Worm (Caenorhabditis elegans) whole organism, late embryonic: ENCODE results near the gene ZC477.2.

Experiments
- F13H6.1 ChIP-seq: sonication (generic microtip); optimal IDR thresholded peaks from 2 replicates; lab custom pipeline; 2016; ENCODE audit warnings: missing genetic modification characterization, missing compliant biosample characterization
- K02D7.2 ChIP-seq: sonication (generic microtip); optimal IDR thresholded peaks from 2 replicates; lab custom pipeline; 2017; ENCODE audit warnings: mild to moderate bottlenecking, missing genetic modification characterization, missing compliant biosample characterization
- K09A11.1 ChIP-seq: sonication (generic microtip); optimal IDR thresholded peaks from 2 replicates; lab custom pipeline; 2017; ENCODE audit warnings: antibody characterized with exemption, mild to moderate bottlenecking, missing genetic modification characterization, missing compliant biosample characterization; ENCODE audit not compliant: insufficient read depth
- Y22D7AL.16 ChIP-seq: sonication (generic microtip); optimal IDR thresholded peaks from 2 replicates; lab custom pipeline; 2016; ENCODE audit warnings: missing genetic modification characterization, missing compliant biosample characterization
- ama-1 ChIP-seq: fragments of 150-350 bp; optimal IDR thresholded peaks from 2 replicates; lab custom pipeline; 2014
- ceh-14 ChIP-seq: sonication (generic microtip); optimal IDR thresholded peaks from 2 replicates; lab custom pipeline; 2016; ENCODE audit warnings: missing genotype, missing genetic modification characterization, missing compliant biosample characterization
- ceh-18 ChIP-seq: sonication (generic microtip); optimal IDR thresholded peaks from 2 replicates; lab custom pipeline; 2016; ENCODE audit warnings: missing genetic modification characterization, missing compliant biosample characterization
- ceh-24 ChIP-seq: sonication (generic microtip); optimal IDR thresholded peaks from 2 replicates; lab custom pipeline; 2016; ENCODE audit warnings: mild to moderate bottlenecking, missing genetic modification characterization, missing compliant biosample characterization
- ceh-34 ChIP-seq: sonication (generic microtip); optimal IDR thresholded peaks from 2 replicates; lab custom pipeline; 2016; ENCODE audit warnings: mild to moderate bottlenecking, missing genetic modification characterization, missing compliant biosample characterization
- ceh-45 ChIP-seq: fragments of 200-800 bp; sonication (Bioruptor generic); IDR thresholded peaks from 2 replicates; pipeline ENCODE4 v1.3.6; 2022; ENCODE audit warnings: missing genetic modification reagents, missing genetic modification characterization, missing compliant biosample characterization
- ceh-48 ChIP-seq: sonication (generic microtip); optimal IDR thresholded peaks from 2 replicates; lab custom pipeline; 2016; ENCODE audit warnings: missing genetic modification characterization, inconsistent platforms, missing compliant biosample characterization
- dmd-4 ChIP-seq: sonication (generic microtip); optimal IDR thresholded peaks from 2 replicates; lab custom pipeline; 2016; ENCODE audit warnings: borderline replicate concordance, missing genetic modification characterization, missing compliant biosample characterization
- elt-4 ChIP-seq: sonication (generic microtip); optimal IDR thresholded peaks from 2 replicates; lab custom pipeline; 2016; ENCODE audit warnings: missing genetic modification characterization, missing compliant biosample characterization
- eyg-1 ChIP-seq: sonication (generic microtip); optimal IDR thresholded peaks from 2 replicates; lab custom pipeline; 2016; ENCODE audit warnings: missing genotype, missing genetic modification characterization, missing compliant biosample characterization
- fkh-10 ChIP-seq: fragments of 150-350 bp; optimal IDR thresholded peaks from 2 replicates; lab custom pipeline; 2014; ENCODE audit warnings: missing biosample characterization, missing genetic modification reagents, missing genetic modification characterization
- fkh-6 ChIP-seq: sonication (generic microtip); optimal IDR thresholded peaks from 2 replicates; lab custom pipeline; 2016; ENCODE audit warnings: missing genetic modification characterization, missing compliant biosample characterization
- gmeb-2 ChIP-seq: sonication (generic microtip); optimal IDR thresholded peaks from 2 replicates; lab custom pipeline; 2016; ENCODE audit warnings: missing genetic modification characterization, inconsistent platforms, missing compliant biosample characterization
- hlh-13 ChIP-seq: fragments of 200-800 bp; sonication (Bioruptor generic); optimal IDR thresholded peaks from 2 replicates; lab custom pipeline; 2018; ENCODE audit warnings: mild to moderate bottlenecking, missing genetic modification characterization, missing compliant biosample characterization
- hlh-30 ChIP-seq: sonication (generic microtip); optimal IDR thresholded peaks from 2 replicates; lab custom pipeline; 2017; ENCODE audit warnings: antibody characterized with exemption, missing genetic modification characterization, missing compliant biosample characterization; ENCODE audit not compliant: insufficient read depth
- hlh-6 ChIP-seq: sonication (generic microtip); optimal IDR thresholded peaks from 2 replicates; lab custom pipeline; 2016; ENCODE audit warnings: missing genotype, missing genetic modification characterization, missing compliant biosample characterization
- lin-11 ChIP-seq: fragments of 200-800 bp; sonication (Bioruptor generic); optimal IDR thresholded peaks from 2 replicates; lab custom pipeline; 2018; ENCODE audit warnings: mild to moderate bottlenecking, missing genetic modification characterization, missing compliant biosample characterization
- nhr-11 ChIP-seq: fragments of 150-350 bp; optimal IDR thresholded peaks from 2 replicates; lab custom pipeline; 2014; ENCODE audit warnings: missing biosample characterization, missing genetic modification characterization
- npax-4 ChIP-seq: sonication (generic microtip); optimal IDR thresholded peaks from 2 replicates; lab custom pipeline; 2016; ENCODE audit warnings: missing genetic modification characterization, missing compliant biosample characterization
- odd-2 ChIP-seq: sonication (generic microtip); optimal IDR thresholded peaks from 2 replicates; lab custom pipeline; 2017; ENCODE audit warnings: antibody characterized with exemption, mild to moderate bottlenecking, missing genetic modification characterization, missing compliant biosample characterization
- pag-3 ChIP-seq: sonication (generic microtip); optimal IDR thresholded peaks from 2 replicates; lab custom pipeline; 2016; ENCODE audit warnings: missing compliant biosample characterization, missing genetic modification characterization, borderline replicate concordance
- pat-9 ChIP-seq: fragments of 200-800 bp; sonication (Bioruptor generic); optimal IDR thresholded peaks from 2 replicates; lab custom pipeline; 2018; ENCODE audit warnings: mild to moderate bottlenecking, missing genetic modification characterization, moderate library complexity, missing compliant biosample characterization
- pha-2 ChIP-seq: sonication (generic microtip); optimal IDR thresholded peaks from 2 replicates; lab custom pipeline; 2017; ENCODE audit warnings: mild to moderate bottlenecking, missing genetic modification characterization, missing compliant biosample characterization
- pqm-1 ChIP-seq: sonication (generic microtip); optimal IDR thresholded peaks from 2 replicates; lab custom pipeline; 2016; ENCODE audit warnings: missing genetic modification characterization, missing compliant biosample characterization
- pros-1 ChIP-seq: fragments of 150-350 bp; optimal IDR thresholded peaks from 2 replicates; lab custom pipeline; 2014; ENCODE audit warnings: missing biosample characterization, missing genetic modification reagents, missing genetic modification characterization
- sdc-2 ChIP-seq: sonication (generic microtip); optimal IDR thresholded peaks from 2 replicates; lab custom pipeline; 2016; ENCODE audit warnings: missing genotype, missing genetic modification characterization, missing compliant biosample characterization
- sox-2 ChIP-seq: fragments of 200-800 bp; sonication (Bioruptor generic); IDR thresholded peaks from 2 replicates; pipeline ENCODE4 v1.3.6; 2022; ENCODE audit warnings: missing genetic modification reagents, missing genetic modification characterization, missing compliant biosample characterization
- sox-4 ChIP-seq: sonication (generic microtip); optimal IDR thresholded peaks from 2 replicates; lab custom pipeline; 2017; ENCODE audit warnings: mild to moderate bottlenecking, missing genetic modification characterization, inconsistent platforms, missing compliant biosample characterization
- tbx-2 ChIP-seq: sonication (generic microtip); optimal IDR thresholded peaks from 2 replicates; lab custom pipeline; 2016; ENCODE audit warnings: missing genetic modification characterization, missing compliant biosample characterization
- ttx-3 ChIP-seq: sonication (generic microtip); optimal IDR thresholded peaks from 2 replicates; lab custom pipeline; 2016; ENCODE audit warnings: missing genetic modification reagents, missing genetic modification characterization, missing compliant biosample characterization
- unc-86 ChIP-seq: sonication (generic microtip); optimal IDR thresholded peaks from 2 replicates; lab custom pipeline; 2016; ENCODE audit warnings: missing genetic modification characterization, missing compliant biosample characterization
- zip-5 ChIP-seq: sonication (generic microtip); optimal IDR thresholded peaks from 2 replicates; lab custom pipeline; 2016; ENCODE audit warnings: missing genetic modification characterization, missing compliant biosample characterization
- ztf-16 ChIP-seq: sonication (generic microtip); optimal IDR thresholded peaks from 2 replicates; lab custom pipeline; 2017; ENCODE audit warnings: missing genetic modification characterization, missing compliant biosample characterization

The ZC477.2 gene

DNA sequence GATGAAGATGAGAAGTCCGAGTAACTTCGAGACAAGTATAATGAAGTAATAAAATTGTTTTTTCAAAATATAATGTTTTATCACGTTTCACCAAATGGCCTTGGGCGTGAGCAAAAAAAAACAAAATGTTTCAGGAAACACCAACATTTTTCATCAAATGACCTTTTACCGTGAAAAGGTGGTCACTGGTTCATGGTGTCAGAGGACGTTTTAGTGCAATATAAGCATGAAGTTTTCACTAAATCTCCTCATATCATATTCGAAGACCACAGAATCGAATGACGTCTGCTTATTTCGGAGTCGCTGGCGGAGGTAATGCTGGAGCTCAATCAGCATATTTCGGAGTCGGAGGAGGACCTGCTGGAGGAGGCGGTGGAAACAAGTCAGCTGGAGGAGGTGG is 3.4 kb downstream of the ZC477.2 start, which contains the start of the genes ZC477.7 and ssq-3:
Gene ZC477.7, minus strand, starts transcription at position 101 of the 400 bp plus-strand sequence.
Gene ssq-3, plus strand, starts transcription at position 251 of the 400 bp plus-strand sequence.
- no peak for TF ChIP-seq ztf-16 (tag; lab: Kevin White, UChicago)
- TF ChIP-seq ceh-34 (tag; lab: Kevin White, UChicago) = no peak
- TF ChIP-seq ceh-18 (tag; lab: Kevin White, UChicago) = no peak
- no peak for TF ChIP-seq dmd-4
- no peak for TF ChIP-seq sox-4 (tag; lab: Kevin White, UChicago)
- no peak for TF ChIP-seq sox-2 (GFP tag; lab: Robert Waterston, UW)
- no peak for TF ChIP-seq sdc-2 (tag; lab: Kevin White, UChicago)
- TF ChIP-seq fkh-6 = no peak

DNA sequence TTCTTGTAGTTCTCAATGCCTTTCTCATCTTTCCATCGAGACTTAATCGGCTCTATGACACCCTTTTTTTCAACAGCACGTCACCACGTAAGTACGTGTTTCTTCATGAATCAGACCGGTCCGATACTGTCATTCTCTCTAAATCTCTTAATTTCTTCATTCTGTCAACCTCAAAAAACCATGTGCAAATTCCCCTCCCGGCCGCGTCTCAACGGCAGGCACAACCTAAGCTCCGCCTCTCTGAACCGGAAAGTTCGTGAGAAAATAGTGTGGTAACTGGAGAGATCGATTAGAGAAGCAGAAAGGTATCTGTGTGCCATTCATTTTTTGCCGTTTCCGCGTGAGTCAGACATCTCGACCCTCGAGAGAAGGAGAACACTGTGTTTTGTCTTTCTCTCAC is 6.6 kb downstream of the ZC477.2 start, which contains the start of gene nas-8:
Gene nas-8, plus strand, starts transcription at position 301 of the 400 bp plus-strand sequence.
- TF ChIP-seq ztf-16 (tag; lab: Kevin White, UChicago) = no peak
- TF ChIP-seq unc-86 (tag; lab: Kevin White, UChicago) = no peak
- no peak for TF ChIP-seq elt-4 (tag; lab: Kevin White, UChicago)
- TF ChIP-seq pag-3 = no peak
- TF ChIP-seq ama-1 (lab: Kevin White, UChicago) = no peak
- TF ChIP-seq hlh-13 (GFP tag; lab: Kevin White, UChicago) = no peak
- TF ChIP-seq ceh-34 (tag; lab: Kevin White, UChicago) = no peak
- TF ChIP-seq ceh-48 (tag; lab: Kevin White, UChicago) = no peak
- no peak for TF ChIP-seq ceh-14 (tag; lab: Kevin White, UChicago)
- TF ChIP-seq ceh-24 (tag; lab: Kevin White, UChicago) = no peak
- TF ChIP-seq tbx-2 (tag; lab: Kevin White, UChicago) = no peak
- no peak for TF ChIP-seq pros-1 (tag; lab: Kevin White, UChicago)
- TF ChIP-seq npax-4 (tag; lab: Kevin White, UChicago) = no peak
- TF ChIP-seq fkh-10 (GFP tag; lab: Kevin White, UChicago) = no peak
- TF ChIP-seq K02D7.2 (tag; lab: Kevin White, UChicago) = no peak
- TF ChIP-seq, all 69 proteins: peak for 0

DNA sequence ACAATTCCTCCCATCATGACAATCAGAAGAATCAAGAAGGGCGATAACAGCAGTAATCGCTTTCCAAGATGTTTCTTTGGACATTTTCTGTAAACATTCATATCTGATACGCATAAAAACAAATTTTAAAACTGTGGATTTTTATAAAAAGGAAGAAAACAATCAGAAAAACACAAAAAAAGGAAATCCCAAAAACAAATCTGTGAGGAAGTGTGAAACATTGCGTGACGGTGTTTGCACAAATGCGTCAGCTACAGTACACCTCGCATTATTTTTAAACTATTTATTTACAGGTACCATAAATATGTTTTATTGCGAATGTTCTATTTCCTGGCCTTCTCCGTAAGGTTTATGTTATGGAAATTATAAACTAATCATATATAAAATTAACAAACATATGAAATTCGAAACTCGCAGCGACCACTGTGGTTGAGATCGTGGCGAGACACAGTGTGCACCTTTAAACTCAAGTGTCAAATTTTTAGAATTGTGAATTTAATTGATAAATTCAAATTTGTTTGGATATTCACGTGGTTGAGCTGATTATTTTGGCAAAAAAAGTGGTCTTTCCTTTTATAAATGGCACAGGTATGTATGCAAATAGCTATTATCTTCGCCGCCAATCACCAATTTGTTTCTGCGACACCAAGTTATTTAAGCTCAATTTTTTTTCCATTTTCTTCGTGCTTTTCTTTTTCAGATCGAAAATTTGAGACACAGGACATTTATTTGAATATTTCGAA is 13.5 kb downstream of the ZC477.2 start, which contains the start of the genes C34D4.10 and str-48:
Gene C34D4.10, minus strand, starts transcription at position 101 of the 743 bp plus-strand sequence.
Gene str-48, plus strand, starts transcription at position 693 of the 743 bp plus-strand sequence.
- TF ChIP-seq Y22D7AL.16 (no peak), ceh-48 (tag; lab: Kevin White, UChicago) (no peak), sox-4 (tag; lab: Kevin White, UChicago) (no peak), fkh-10 (GFP tag; lab: Kevin White, UChicago) (no peak), elt-4 (tag; lab: Kevin White, UChicago) (no peak), F13H6.1 (no peak)

DNA sequence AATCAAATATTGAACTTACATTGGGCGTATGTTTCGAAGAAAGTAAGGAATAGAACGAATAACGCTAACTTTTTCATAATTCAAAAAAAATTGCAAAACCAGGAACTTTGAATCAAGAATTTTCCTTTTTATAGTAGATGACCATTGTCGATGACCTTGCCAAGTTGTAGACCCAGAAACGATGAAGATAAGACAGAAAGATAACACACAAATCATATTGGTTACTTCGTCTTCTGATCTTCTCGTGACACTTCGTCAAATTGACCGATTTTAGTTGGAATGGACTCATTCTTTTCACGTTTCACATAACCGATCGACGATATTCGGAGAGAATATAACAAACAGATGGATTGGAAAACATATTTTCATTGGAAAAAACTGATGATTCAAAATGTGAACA is 23.8 kb downstream of the ZC477.2 start, which contains the start of gene grsp-3:
Gene grsp-3, minus strand, starts transcription at position 149 of the 400 bp plus-strand sequence.
- TF ChIP-seq odd-2 (tag; lab: Kevin White, UChicago) (no peak), pha-2 (tag; lab: Kevin White, UChicago) (no peak), gmeb-2 (tag; lab: Kevin White, UChicago) (no peak), hlh-30 (tag; lab: Kevin White, UChicago) (no peak), unc-86 (tag; lab: Kevin White, UChicago) (no peak), K09A11.1 (tag; lab: Kevin White, UChicago) (no peak), ztf-16 (tag; lab: Kevin White, UChicago) (no peak), F13H6.1 (no peak), pat-9 (tag; lab: Kevin White, UChicago) (no peak), eyg-1 (tag; lab: Kevin White, UChicago) (no peak), pqm-1 (tag; lab: Kevin White, UChicago) (no peak), nhr-11 (tag; lab: Kevin White, UChicago) (no peak), lin-11 (tag; lab: Kevin White, UChicago) (no peak), ttx-3 (tag; lab: Kevin White, UChicago) (no peak), zip-5 (tag; lab: Kevin White, UChicago) (no peak), ceh-45 (GFP tag; lab: Robert Waterston, UW) (no peak), hlh-6 (tag; lab: Kevin White, UChicago) (no peak)
- TF ChIP-seq, all 69 proteins: peak for 0
